Fruit fly (Drosophila melanogaster): ENCODE data around the gene sim.

Gene sim

dm6 chr3R:13068022-13068421, 10.5 kb downstream of the sim start:
- peak; percentile 69 for TF ChIP-seq noc (tag; optimal IDR thresholded peaks at IDR 0.05)

dm6 chr3R:13070011-13070619, 12.6 kb downstream of the sim start:
- TF ChIP-seq noc (tag; optimal IDR thresholded peaks at IDR 0.05), result no peak

dm6 chr3R:13072052-13072451, 14.5 kb downstream of the sim start:
- no peak for TF ChIP-seq noc (tag; optimal IDR thresholded peaks at IDR 0.05)

dm6 chr3R:13073174-13073573, 15.6 kb downstream of the sim start:
- no peak for TF ChIP-seq noc (tag; optimal IDR thresholded peaks at IDR 0.05)

- TF ChIP-seq noc (tag; optimal IDR thresholded peaks at IDR 0.05), result no peak
Measured at dm6 chr3R:13074588-13074987, 17.0 kb downstream of the sim start.

dm6 chr3R:13075728-13076127, 18.2 kb downstream of the sim start:
- no peak for TF ChIP-seq noc (tag; optimal IDR thresholded peaks at IDR 0.05)

- TF ChIP-seq noc (tag; optimal IDR thresholded peaks at IDR 0.05), result no peak
Measured at dm6 chr3R:13077262-13077661, 19.7 kb downstream of the sim start.

dm6 chr3R:13078263-13078662, 20.7 kb downstream of the sim start:
- no peak for TF ChIP-seq noc (tag; optimal IDR thresholded peaks at IDR 0.05)

dm6 chr3R:13082382-13082781, 24.8 kb downstream of the sim start:
- no peak for TF ChIP-seq noc (tag; optimal IDR thresholded peaks at IDR 0.05)

- no peak for TF ChIP-seq noc (tag; optimal IDR thresholded peaks at IDR 0.05)
Measured at dm6 chr3R:13085924-13086323, 28.4 kb downstream of the sim start, which contains the start of gene CG43063. Gene CG43063 (plus strand): TSS chr3R:13086224.

- no peak for TF ChIP-seq noc (tag; optimal IDR thresholded peaks at IDR 0.05)
Measured at dm6 chr3R:13088395-13088794, 30.8 kb downstream of the sim start, which contains the start of gene timeout. Gene timeout (plus strand): TSS chr3R:13088651.

dm6 chr3R:13088942-13089341, 31.4 kb downstream of the sim start, which contains the start of gene CG34308:
Gene CG34308 (plus strand): TSS chr3R:13089242.
- no peak for TF ChIP-seq noc (tag; optimal IDR thresholded peaks at IDR 0.05)

- no peak for TF ChIP-seq noc (tag; optimal IDR thresholded peaks at IDR 0.05)
Measured at dm6 chr3R:13091666-13092065, 34.1 kb downstream of the sim start.

- TF ChIP-seq noc (tag; optimal IDR thresholded peaks at IDR 0.05), result no peak
Measured at dm6 chr3R:13117711-13118110, 60.2 kb downstream of the sim start.
